Worm (Caenorhabditis elegans) whole organism, early embryonic: ENCODE results near the gene C15C7.4.

Experiments used
- B0310.2 ChIP-seq: sonication (generic microtip); optimal IDR thresholded peaks from 2 replicates; lab custom pipeline; 2016; ENCODE audit warnings: mild to moderate bottlenecking, missing genetic modification characterization, missing compliant biosample characterization
- ceh-13 ChIP-seq: fragments of 200-800 bp; sonication (Bioruptor generic); optimal IDR thresholded peaks from 2 replicates; lab custom pipeline; 2018; ENCODE audit warnings: mild to moderate bottlenecking, missing genetic modification characterization, missing compliant biosample characterization
- hmbx-1 ChIP-seq: sonication (generic microtip); optimal IDR thresholded peaks from 2 replicates; lab custom pipeline; 2016; ENCODE audit warnings: mild to moderate bottlenecking, missing genetic modification characterization, missing compliant biosample characterization
- scrt-1 ChIP-seq: fragments of 200-800 bp; sonication (Bioruptor generic); IDR thresholded peaks from 2 replicates; pipeline ENCODE4 v1.3.6; 2022; ENCODE audit warnings: missing genetic modification characterization, missing compliant biosample characterization
- tra-4 ChIP-seq: sonication (generic microtip); optimal IDR thresholded peaks from 2 replicates; lab custom pipeline; 2017; ENCODE audit warnings: missing genetic modification characterization, missing compliant biosample characterization

- TF ChIP-seq hmbx-1 (tag; lab: Kevin White, UChicago): no peak
- TF ChIP-seq tra-4 (tag; lab: Kevin White, UChicago): no peak
- no peak for TF ChIP-seq B0310.2 (tag; lab: Kevin White, UChicago)
- no peak for TF ChIP-seq ceh-13
- TF ChIP-seq scrt-1 (GFP tag; lab: Robert Waterston, UW): no peak
Observed at ce11 chrX:3118596-3119287, 26.6 kb upstream of the C15C7.4 start.
